Worm (Caenorhabditis elegans): ENCODE measurements around the gene srh-281.

DNA sequence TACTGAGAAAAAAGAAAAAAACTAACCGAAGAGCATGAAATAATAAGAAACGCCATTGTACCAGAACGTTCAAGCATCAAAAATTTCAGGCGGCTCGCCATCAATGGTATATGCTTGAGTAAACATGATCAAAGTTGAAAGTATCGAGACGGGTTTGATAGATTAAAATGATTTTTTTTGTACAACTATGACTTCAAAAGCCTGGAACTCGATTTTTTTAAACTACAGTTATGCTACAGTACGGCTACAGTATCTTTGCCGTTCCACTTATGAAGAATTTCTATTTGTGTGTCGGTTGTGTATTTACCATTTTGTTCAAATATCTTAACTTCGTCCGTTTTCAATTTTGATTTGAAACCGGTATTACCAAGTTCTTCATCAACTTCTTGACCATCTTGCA lies 35.5 kb upstream of the srh-281 start, which contains the start of gene str-97:
- no peak for TF ChIP-seq nhr-12 (tag; optimal IDR thresholded peaks at IDR 0.05)
- no peak for TF ChIP-seq ceh-88 (GFP tag; IDR thresholded peaks at IDR 0.05)
- TF ChIP-seq nhr-20 (tag; optimal IDR thresholded peaks at IDR 0.05): no peak
- TF ChIP-seq nhr-77 (tag; optimal IDR thresholded peaks at IDR 0.05): no peak
- TF ChIP-seq nhr-71 (tag; optimal IDR thresholded peaks at IDR 0.05): no peak
- no peak for TF ChIP-seq ceh-8 (GFP tag; optimal IDR thresholded peaks at IDR 0.05)
- TF ChIP-seq mab-9 (GFP tag; IDR thresholded peaks at IDR 0.05): no peak
- TF ChIP-seq mdl-1 (tag; optimal IDR thresholded peaks at IDR 0.05): no peak
- no peak for TF ChIP-seq ceh-82 (tag; optimal IDR thresholded peaks at IDR 0.05)
- no peak for TF ChIP-seq nhr-28 (tag; optimal IDR thresholded peaks at IDR 0.05)
- no peak for TF ChIP-seq aly-2 (tag; optimal IDR thresholded peaks at IDR 0.05)
- no peak for TF ChIP-seq nhr-85 (tag)
- TF ChIP-seq efl-1 (optimal IDR thresholded peaks at IDR 0.05): no peak
- no peak for TF ChIP-seq efl-1 (GFP tag; optimal IDR thresholded peaks at IDR 0.05 in 1 of 2)
- no peak for TF ChIP-seq fkh-10 (GFP tag; optimal IDR thresholded peaks at IDR 0.05)
